Worm (Caenorhabditis elegans) whole organism, L4 larva: ENCODE results near the gene srsx-11.
A peak's percentile ranks its signal among the peaks of the same experiment; 100 is the strongest.

ENCODE experiments used
- ceh-82 ChIP-seq: sonication (generic microtip); optimal IDR thresholded peaks from 2 replicates; lab custom pipeline; 2017; ENCODE audit warnings: missing biosample characterization, missing genetic modification characterization
- cey-2 ChIP-seq: sonication (generic microtip); optimal IDR thresholded peaks from 3 replicates; lab custom pipeline; 2017; ENCODE audit warnings: missing genetic modification characterization, mild to moderate bottlenecking, missing compliant biosample characterization, antibody characterized with exemption, borderline replicate concordance; ENCODE audit not compliant: insufficient read depth
- dmd-8 ChIP-seq: fragments of 200-800 bp; sonication (Bioruptor generic); IDR thresholded peaks from 2 replicates; pipeline ENCODE4 v1.3.6; 2022; ENCODE audit warnings: missing genetic modification characterization, missing compliant biosample characterization
- dmd-9 ChIP-seq: fragments of 200-800 bp; sonication (Bioruptor generic); IDR thresholded peaks from 2 replicates; pipeline ENCODE4 v1.3.6; 2022; ENCODE audit warnings: missing genetic modification reagents, missing genetic modification characterization, missing compliant biosample characterization
- gei-8 ChIP-seq: fragments of 200-800 bp; sonication (Bioruptor generic); optimal IDR thresholded peaks from 2 replicates; lab custom pipeline; 2018; ENCODE audit warnings: mild to moderate bottlenecking, missing genetic modification characterization, missing compliant biosample characterization
- hlh-30 ChIP-seq: sonication (generic microtip); optimal IDR thresholded peaks from 2 replicates; lab custom pipeline; 2017; ENCODE audit warnings: antibody characterized with exemption, mild to moderate bottlenecking, missing genetic modification characterization, missing compliant biosample characterization; ENCODE audit not compliant: insufficient read depth
- jun-1 ChIP-seq: fragments of 150-350 bp; optimal IDR thresholded peaks from 2 replicates; lab custom pipeline; 2014; ENCODE audit warnings: missing biosample characterization, missing genetic modification reagents, missing genetic modification characterization
- lin-39 ChIP-seq: fragments of 150-350 bp; optimal IDR thresholded peaks from 2 replicates; lab custom pipeline; 2014; ENCODE audit warnings: missing biosample characterization, missing genetic modification reagents, missing genetic modification characterization
- nhr-6 ChIP-seq: fragments of 150-350 bp; optimal IDR thresholded peaks from 2 replicates; lab custom pipeline; 2014; ENCODE audit warnings: missing biosample characterization, missing genetic modification characterization
- pqm-1 ChIP-seq: sonication (generic microtip); optimal IDR thresholded peaks from 2 replicates; lab custom pipeline; 2017; ENCODE audit warnings: missing biosample characterization, missing genetic modification characterization
- unc-130 ChIP-seq: sonication (generic microtip); optimal IDR thresholded peaks from 2 replicates; lab custom pipeline; 2016; ENCODE audit warnings: missing genetic modification reagents, missing genetic modification characterization, missing compliant biosample characterization
- unc-62 ChIP-seq, 3 experiments: fragments of 150-350 bp in 1 of 3; sonication (generic microtip); optimal IDR thresholded peaks in 2 of 3; peaks in 1 of 3; 1 replicate in 1 of 3; 2 replicates in 2 of 3; lab custom pipeline; 2014 to 2017; ENCODE audit warnings: missing biosample characterization in 3 of 3, missing genetic modification characterization in 3 of 3, missing genetic modification reagents in 3 of 3, missing genotype in 1 of 3
- zag-1 ChIP-seq: fragments of 150-350 bp; optimal IDR thresholded peaks from 2 replicates; lab custom pipeline; 2014; ENCODE audit warnings: missing biosample characterization, missing genetic modification characterization

- TF ChIP-seq lin-39 (tag; lab: Kevin White, UChicago) = no peak
- no peak for TF ChIP-seq pqm-1 (tag; lab: Kevin White, UChicago)
- no peak for TF ChIP-seq dmd-8 (GFP tag; lab: Robert Waterston, UW)
- peak in 1 of 2 experiments; percentile 13 for TF ChIP-seq unc-62 (GFP tag; optimal IDR thresholded peaks at IDR 0.05 in 1 of 2; lab: Kevin White, UChicago)
- TF ChIP-seq unc-62 (tag; optimal IDR thresholded peaks at IDR 0.05; lab: Kevin White, UChicago) = no peak
- no peak for TF ChIP-seq unc-130 (GFP tag; lab: Kevin White, UChicago)
- no peak for TF ChIP-seq nhr-6
- TF ChIP-seq zag-1 (tag; lab: Kevin White, UChicago) = no peak
- TF ChIP-seq dmd-9 (GFP tag; lab: Robert Waterston, UW) = no peak
- TF ChIP-seq cey-2 (tag; lab: Kevin White, UChicago) = no peak
- TF ChIP-seq ceh-82 (tag; lab: Kevin White, UChicago) = no peak
- TF ChIP-seq hlh-30 (tag; lab: Kevin White, UChicago) = no peak
- no peak for TF ChIP-seq jun-1 (tag; lab: Kevin White, UChicago)
- no peak for TF ChIP-seq gei-8 (GFP tag; lab: Kevin White, UChicago)
Measured at ce11 chrV:4968775-4969174, 10.2 kb downstream of the srsx-11 start.
